Worm (Caenorhabditis elegans) whole organism, L4/young adult: ENCODE measurements around the gene M03D4.4.

Source experiments
- dao-5 ChIP-seq: sonication (generic microtip); optimal IDR thresholded peaks from 2 replicates; lab custom pipeline; 2016; ENCODE audit warnings: missing genotype, missing genetic modification characterization, moderate library complexity, missing compliant biosample characterization
- him-1 ChIP-seq: sonication (generic microtip); optimal IDR thresholded peaks from 2 replicates; lab custom pipeline; 2016; ENCODE audit warnings: missing genotype, missing genetic modification reagents, missing genetic modification characterization, missing compliant biosample characterization

- TF ChIP-seq him-1 (tag; lab: Kevin White, UChicago) (no peak), dao-5 (no peak)
Observed at ce11 chrIV:6086479-6086878, 40.6 kb downstream of the M03D4.4 start.
